Worm (Caenorhabditis elegans) whole organism, L2 larva: ENCODE results near the gene C04E6.5.

Source experiments
- blmp-1 ChIP-seq: sonication (generic microtip); optimal IDR thresholded peaks from 2 replicates; lab custom pipeline; 2017; ENCODE audit warnings: missing genetic modification characterization, mild to moderate bottlenecking, missing compliant biosample characterization, antibody characterized with exemption, moderate library complexity; ENCODE audit not compliant: insufficient read depth
- ceh-16 ChIP-seq: fragments of 150-350 bp; optimal IDR thresholded peaks from 2 replicates; lab custom pipeline; 2014; ENCODE audit warnings: missing biosample characterization, missing genetic modification characterization
- nhr-23 ChIP-seq: fragments of 150-350 bp; optimal IDR thresholded peaks from 2 replicates; lab custom pipeline; 2014; ENCODE audit warnings: missing biosample characterization, missing genetic modification reagents, missing genetic modification characterization
- skn-1 ChIP-seq: sonication (generic microtip); optimal IDR thresholded peaks from 2 replicates; lab custom pipeline; 2017; ENCODE audit warnings: missing biosample characterization, missing genetic modification characterization
- snpc-4 ChIP-seq: fragments of 150-350 bp; optimal IDR thresholded peaks from 2 replicates; lab custom pipeline; 2014; ENCODE audit warnings: missing biosample characterization, missing genetic modification characterization
- ztf-11 ChIP-seq: sonication (generic microtip); optimal IDR thresholded peaks from 2 replicates; lab custom pipeline; 2017; ENCODE audit warnings: missing biosample characterization, missing genetic modification characterization

DNA sequence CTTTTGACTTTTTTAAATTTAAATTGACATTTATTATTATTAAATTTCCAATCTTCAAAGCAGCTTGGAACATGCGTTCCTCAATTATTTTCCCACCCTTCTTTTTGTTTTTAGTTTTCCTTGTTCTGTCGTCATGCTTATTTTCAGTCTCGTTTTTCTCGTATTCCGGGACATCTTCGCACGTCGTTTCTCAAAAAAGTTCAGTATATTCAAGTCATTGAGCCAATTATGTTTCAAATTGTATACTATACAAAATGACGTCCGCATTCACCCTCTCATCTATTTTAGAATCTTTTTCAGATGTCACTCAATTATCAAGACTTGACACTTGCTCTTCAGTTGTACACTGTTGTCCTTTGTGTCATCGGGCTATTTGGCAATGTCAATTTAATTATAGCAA is 25.4 kb downstream of the C04E6.5 start, which contains the start of gene srsx-17:
- TF ChIP-seq snpc-4 (tag; lab: Kevin White, UChicago) (no peak), ztf-11 (no peak), blmp-1 (tag; lab: Kevin White, UChicago) (no peak), skn-1 (tag; lab: Kevin White, UChicago) (no peak), ceh-16 (tag; lab: Kevin White, UChicago) (no peak), nhr-23 (no peak)
